Fruit fly (Drosophila melanogaster): ENCODE data around the gene ens.

dm6 chr3L:4113998-4114397, 20.4 kb downstream of the ens start:
- TF ChIP-seq usp (GFP tag; optimal IDR thresholded peaks at IDR 0.05) (no peak), CG8478 (optimal IDR thresholded peaks at IDR 0.05) (no peak), psq (optimal IDR thresholded peaks at IDR 0.05) (no peak), EcR (GFP tag; optimal IDR thresholded peaks at IDR 0.05) (no peak), pan (optimal IDR thresholded peaks at IDR 0.05) (no peak)

All from whole organism.